Worm (Caenorhabditis elegans): ENCODE data around the gene R09F10.5.

DNA sequence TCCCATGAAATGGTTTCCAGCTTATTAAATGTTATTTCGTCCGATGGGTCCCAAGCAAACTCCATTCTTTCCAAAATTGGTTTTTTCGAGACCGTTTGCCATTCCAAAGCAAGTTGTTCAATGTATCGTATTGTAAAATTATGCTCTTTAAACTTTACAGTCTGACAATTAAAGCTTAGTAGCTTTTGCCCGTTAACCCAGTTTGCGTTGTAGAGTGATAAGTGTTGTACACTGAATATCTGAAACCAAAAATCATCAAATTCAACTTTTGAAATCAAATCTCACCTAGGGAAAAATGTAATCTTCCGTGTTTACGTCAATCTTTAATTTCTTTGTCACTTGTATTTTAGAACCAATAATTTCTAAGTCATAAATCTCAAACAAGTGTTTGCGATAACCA, 10.2 kb downstream of the R09F10.5 start:
- TF ChIP-seq snpc-4 (tag; optimal IDR thresholded peaks at IDR 0.05) = no peak
- TF ChIP-seq lir-3 (tag; optimal IDR thresholded peaks at IDR 0.05; ENCODE audit: poor library complexity) = no peak
- no peak for TF ChIP-seq nhr-28 (tag; optimal IDR thresholded peaks at IDR 0.05)
- TF ChIP-seq nhr-90 (tag; optimal IDR thresholded peaks at IDR 0.05; ENCODE audit: poor library complexity) = no peak
- no peak for TF ChIP-seq mdl-1 (tag; optimal IDR thresholded peaks at IDR 0.05)
- no peak for TF ChIP-seq ztf-11 (tag; optimal IDR thresholded peaks at IDR 0.05)
- no peak for TF ChIP-seq vab-15 (tag; optimal IDR thresholded peaks at IDR 0.05)
- no peak for TF ChIP-seq pag-3 (tag; optimal IDR thresholded peaks at IDR 0.05; ENCODE audit: borderline replicate concordance, insufficient read depth)
- TF ChIP-seq C16A3.4 (tag; optimal IDR thresholded peaks at IDR 0.05) = no peak
